Worm (Caenorhabditis elegans) whole organism, L4 larva: Measurements from ENCODE around the gene F36H5.17.

ENCODE experiments used
- F10B5.3 ChIP-seq: sonication (generic microtip); optimal IDR thresholded peaks from 2 replicates; lab custom pipeline; 2016; ENCODE audit warnings: mild to moderate bottlenecking, missing genetic modification characterization, missing compliant biosample characterization
- T20F7.1 ChIP-seq: fragments of 200-800 bp; sonication (Bioruptor generic); optimal IDR thresholded peaks from 2 replicates; lab custom pipeline; 2018; ENCODE audit warnings: mild to moderate bottlenecking, missing genetic modification characterization, missing compliant biosample characterization
- T26A8.4 ChIP-seq: fragments of 200-800 bp; sonication (Bioruptor generic); IDR thresholded peaks from 2 replicates; pipeline ENCODE4 v1.3.6; 2022; ENCODE audit warnings: missing genetic modification characterization, missing compliant biosample characterization
- Y48G9A.11 ChIP-seq: fragments of 200-800 bp; sonication (Bioruptor generic); IDR thresholded peaks from 2 replicates; pipeline ENCODE4 v1.3.6; 2022; ENCODE audit warnings: missing genetic modification reagents, missing genetic modification characterization, missing compliant biosample characterization
- Y75B8A.6 ChIP-seq: fragments of 200-800 bp; sonication (Bioruptor generic); IDR thresholded peaks from 2 replicates; pipeline ENCODE4 v1.3.6; 2022; ENCODE audit warnings: missing genetic modification reagents, missing genetic modification characterization, missing compliant biosample characterization
- aha-1 ChIP-seq: fragments of 150-350 bp; peaks from one replicate; lab custom pipeline; 2014; ENCODE audit warnings: missing biosample characterization, missing genetic modification characterization
- ama-1 ChIP-seq: fragments of 150-350 bp; optimal IDR thresholded peaks from 2 replicates; lab custom pipeline; 2014; ENCODE audit warnings: inconsistent platforms, mixed read lengths
- arid-1 ChIP-seq: fragments of 200-800 bp; sonication (Bioruptor generic); conservative IDR thresholded peaks from 2 replicates; pipeline ENCODE4 v1.3.6; 2022; ENCODE audit warnings: missing genetic modification reagents, missing genetic modification characterization, missing compliant biosample characterization
- ceh-20 ChIP-seq: fragments of 200-800 bp; sonication (Bioruptor generic); IDR thresholded peaks from 2 replicates; pipeline ENCODE4 v1.3.6; 2022; ENCODE audit warnings: missing genetic modification reagents, missing genetic modification characterization, missing compliant biosample characterization
- ceh-32 ChIP-seq: sonication (generic microtip); optimal IDR thresholded peaks from 2 replicates; lab custom pipeline; 2016; ENCODE audit warnings: mild to moderate bottlenecking, missing genetic modification characterization, missing compliant biosample characterization; ENCODE audit not compliant: poor library complexity
- ceh-62 ChIP-seq: sonication (generic microtip); optimal IDR thresholded peaks from 2 replicates; lab custom pipeline; 2017; ENCODE audit warnings: missing biosample characterization, missing genetic modification characterization
- ceh-82 ChIP-seq: sonication (generic microtip); optimal IDR thresholded peaks from 2 replicates; lab custom pipeline; 2017; ENCODE audit warnings: missing biosample characterization, missing genetic modification characterization
- cey-2 ChIP-seq: sonication (generic microtip); optimal IDR thresholded peaks from 3 replicates; lab custom pipeline; 2017; ENCODE audit warnings: missing genetic modification characterization, mild to moderate bottlenecking, missing compliant biosample characterization, antibody characterized with exemption, borderline replicate concordance; ENCODE audit not compliant: insufficient read depth
- daf-12 ChIP-seq: fragments of 150-350 bp; optimal IDR thresholded peaks from 2 replicates; lab custom pipeline; 2014; ENCODE audit warnings: missing biosample characterization, missing genetic modification reagents, missing genetic modification characterization
- dmd-8 ChIP-seq: fragments of 200-800 bp; sonication (Bioruptor generic); IDR thresholded peaks from 2 replicates; pipeline ENCODE4 v1.3.6; 2022; ENCODE audit warnings: missing genetic modification characterization, missing compliant biosample characterization
- dmd-9 ChIP-seq: fragments of 200-800 bp; sonication (Bioruptor generic); IDR thresholded peaks from 2 replicates; pipeline ENCODE4 v1.3.6; 2022; ENCODE audit warnings: missing genetic modification reagents, missing genetic modification characterization, missing compliant biosample characterization
- duxl-1 ChIP-seq: sonication (generic microtip); optimal IDR thresholded peaks from 2 replicates; lab custom pipeline; 2016; ENCODE audit warnings: mild to moderate bottlenecking, missing genetic modification characterization, moderate library complexity, missing compliant biosample characterization; ENCODE audit not compliant: poor library complexity
- dve-1 ChIP-seq: sonication (generic microtip); optimal IDR thresholded peaks from 2 replicates; lab custom pipeline; 2017; ENCODE audit warnings: antibody characterized with exemption, mild to moderate bottlenecking, missing genetic modification characterization, missing compliant biosample characterization; ENCODE audit not compliant: insufficient read depth
- fkh-10 ChIP-seq: fragments of 150-350 bp; optimal IDR thresholded peaks from 2 replicates; lab custom pipeline; 2014; ENCODE audit warnings: missing biosample characterization, missing genetic modification reagents, missing genetic modification characterization
- fos-1 ChIP-seq: fragments of 150-350 bp; optimal IDR thresholded peaks from 2 replicates; lab custom pipeline; 2014; ENCODE audit warnings: missing biosample characterization, missing genetic modification characterization
- gei-8 ChIP-seq: fragments of 200-800 bp; sonication (Bioruptor generic); optimal IDR thresholded peaks from 2 replicates; lab custom pipeline; 2018; ENCODE audit warnings: mild to moderate bottlenecking, missing genetic modification characterization, missing compliant biosample characterization
- hlh-30 ChIP-seq: sonication (generic microtip); optimal IDR thresholded peaks from 2 replicates; lab custom pipeline; 2017; ENCODE audit warnings: antibody characterized with exemption, mild to moderate bottlenecking, missing genetic modification characterization, missing compliant biosample characterization; ENCODE audit not compliant: insufficient read depth
- lim-7 ChIP-seq: fragments of 200-800 bp; sonication (Bioruptor generic); IDR thresholded peaks from 2 replicates; pipeline ENCODE4 v1.3.6; 2022; ENCODE audit warnings: missing genetic modification characterization, missing compliant biosample characterization
- lin-1 ChIP-seq: fragments of 200-800 bp; sonication (Bioruptor generic); IDR thresholded peaks from 2 replicates; pipeline ENCODE4 v1.3.6; 2022; ENCODE audit warnings: missing genetic modification reagents, missing genetic modification characterization, missing compliant biosample characterization
- lin-13 ChIP-seq: fragments of 150-350 bp; optimal IDR thresholded peaks from 2 replicates; lab custom pipeline; 2014; ENCODE audit warnings: missing biosample characterization, missing genetic modification reagents, missing genetic modification characterization
- lin-39 ChIP-seq: fragments of 150-350 bp; optimal IDR thresholded peaks from 2 replicates; lab custom pipeline; 2014; ENCODE audit warnings: missing biosample characterization, missing genetic modification reagents, missing genetic modification characterization
- madf-5 ChIP-seq, 2 experiments: fragments of 200-800 bp; sonication (Bioruptor generic); IDR thresholded peaks; 2 replicates each; pipeline ENCODE4 v1.3.6; 2022; ENCODE audit warnings: missing compliant biosample characterization in 2 of 2, missing genetic modification characterization in 2 of 2
- mdt-29 ChIP-seq: fragments of 200-800 bp; sonication (Bioruptor generic); IDR thresholded peaks from 2 replicates; pipeline ENCODE4 v1.3.6; 2022; ENCODE audit warnings: missing genetic modification reagents, missing genetic modification characterization, missing compliant biosample characterization
- mxl-3 ChIP-seq: fragments of 200-800 bp; sonication (Bioruptor generic); optimal IDR thresholded peaks from 2 replicates; lab custom pipeline; 2018; ENCODE audit warnings: mild to moderate bottlenecking, missing genetic modification characterization, missing compliant biosample characterization
- nhr-6 ChIP-seq: fragments of 150-350 bp; optimal IDR thresholded peaks from 2 replicates; lab custom pipeline; 2014; ENCODE audit warnings: missing biosample characterization, missing genetic modification characterization
- nhr-76 ChIP-seq: fragments of 150-350 bp; optimal IDR thresholded peaks from 2 replicates; lab custom pipeline; 2014; ENCODE audit warnings: missing biosample characterization, missing genetic modification characterization
- nhr-77 ChIP-seq: fragments of 150-350 bp; optimal IDR thresholded peaks from 2 replicates; lab custom pipeline; 2014; ENCODE audit warnings: missing biosample characterization, missing genetic modification characterization
- pqm-1 ChIP-seq: sonication (generic microtip); optimal IDR thresholded peaks from 2 replicates; lab custom pipeline; 2017; ENCODE audit warnings: missing biosample characterization, missing genetic modification characterization
- saeg-2 ChIP-seq: fragments of 200-800 bp; sonication (Bioruptor generic); IDR thresholded peaks from 2 replicates; pipeline ENCODE4 v1.3.6; 2022; ENCODE audit warnings: missing genetic modification reagents, missing genetic modification characterization, missing compliant biosample characterization
- sdz-12 ChIP-seq: fragments of 200-800 bp; sonication (Bioruptor generic); optimal IDR thresholded peaks from 2 replicates; lab custom pipeline; 2018; ENCODE audit warnings: mild to moderate bottlenecking, missing genetic modification characterization, missing compliant biosample characterization
- snpc-1.2 ChIP-seq: fragments of 200-800 bp; sonication (Bioruptor generic); IDR thresholded peaks from 2 replicates; pipeline ENCODE4 v1.3.6; 2022; ENCODE audit warnings: missing genetic modification reagents, missing genetic modification characterization, missing compliant biosample characterization
- spr-3 ChIP-seq: fragments of 200-800 bp; sonication (Bioruptor generic); optimal IDR thresholded peaks from 2 replicates; lab custom pipeline; 2018; ENCODE audit warnings: mild to moderate bottlenecking, missing genetic modification characterization, missing compliant biosample characterization
- tag-97 ChIP-seq: fragments of 200-800 bp; sonication (Bioruptor generic); IDR thresholded peaks from 2 replicates; pipeline ENCODE4 v1.3.6; 2022; ENCODE audit warnings: missing genetic modification characterization, missing compliant biosample characterization
- tra-1 ChIP-seq: fragments of 200-800 bp; sonication (Bioruptor generic); IDR thresholded peaks from 2 replicates; pipeline ENCODE4 v1.3.6; 2022; ENCODE audit warnings: missing genetic modification reagents, missing genetic modification characterization, missing compliant biosample characterization
- unc-62 ChIP-seq, 3 experiments: fragments of 150-350 bp in 1 of 3; sonication (generic microtip); optimal IDR thresholded peaks in 2 of 3; peaks in 1 of 3; 1 replicate in 1 of 3; 2 replicates in 2 of 3; lab custom pipeline; 2014 to 2017; ENCODE audit warnings: missing biosample characterization in 3 of 3, missing genetic modification characterization in 3 of 3, missing genetic modification reagents in 3 of 3, missing genotype in 1 of 3
- zfp-3 ChIP-seq: fragments of 200-800 bp; sonication (Bioruptor generic); conservative IDR thresholded peaks from 2 replicates; pipeline ENCODE4 v1.3.6; 2022; ENCODE audit warnings: missing genetic modification reagents, missing genetic modification characterization, missing compliant biosample characterization
- zip-2 ChIP-seq: fragments of 150-350 bp; optimal IDR thresholded peaks from 2 replicates; lab custom pipeline; 2014; ENCODE audit warnings: missing biosample characterization, missing genetic modification characterization
- ztf-11 ChIP-seq: fragments of 150-350 bp; optimal IDR thresholded peaks from 2 replicates; lab custom pipeline; 2014; ENCODE audit warnings: missing biosample characterization, missing genetic modification characterization
- ztf-7 ChIP-seq: fragments of 150-350 bp; optimal IDR thresholded peaks from 2 replicates; lab custom pipeline; 2014; ENCODE audit warnings: missing biosample characterization, missing genetic modification characterization

Gene F36H5.17

DNA sequence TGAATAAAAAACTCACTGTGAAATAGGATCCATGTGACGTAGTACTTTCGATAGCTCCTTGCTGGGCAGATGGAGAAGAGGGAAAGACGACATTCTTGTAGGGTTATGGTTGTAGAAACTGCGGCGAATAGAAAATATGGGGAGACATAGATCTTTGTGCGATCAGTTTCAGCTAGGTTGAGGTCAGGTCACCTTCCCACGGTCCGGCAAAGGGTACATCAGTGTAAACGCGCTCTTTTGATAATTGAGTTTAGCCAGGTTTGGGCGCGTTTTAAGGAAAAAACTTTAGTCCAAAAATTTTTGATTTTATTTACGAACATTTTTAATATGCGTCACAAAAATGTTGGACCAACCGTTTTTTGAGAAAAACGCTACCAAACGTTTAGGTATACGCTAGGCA is at the start of gene F36H5.17:
F36H5.17 (minus strand) TSS at position 101 of the 400 bp plus-strand sequence.
- no peak for TF ChIP-seq lim-7 (GFP tag; lab: Robert Waterston, UW)
- no peak for TF ChIP-seq sdz-12 (GFP tag; lab: Kevin White, UChicago)
- TF ChIP-seq nhr-6 (tag; lab: Kevin White, UChicago), result no peak
- TF ChIP-seq ceh-20 (GFP tag; lab: Robert Waterston, UW), result no peak
- TF ChIP-seq saeg-2 (GFP tag; lab: Robert Waterston, UW), result no peak
- TF ChIP-seq ceh-82 (tag; lab: Kevin White, UChicago), result no peak
- no peak for TF ChIP-seq lin-1 (GFP tag; lab: Robert Waterston, UW)
- TF ChIP-seq hlh-30 (tag; lab: Kevin White, UChicago), result no peak
- TF ChIP-seq mdt-29 (GFP tag; lab: Robert Waterston, UW), result no peak
- TF ChIP-seq F10B5.3 (tag; lab: Kevin White, UChicago), result no peak
- TF ChIP-seq dmd-9 (GFP tag; lab: Robert Waterston, UW), result no peak
- no peak for TF ChIP-seq T26A8.4 (GFP tag; lab: Robert Waterston, UW)
- no peak for TF ChIP-seq fkh-10 (GFP tag; lab: Kevin White, UChicago)
- TF ChIP-seq lin-13 (GFP tag; lab: Kevin White, UChicago), result no peak
- no peak for TF ChIP-seq zip-2 (tag; lab: Kevin White, UChicago)
- TF ChIP-seq arid-1 (GFP tag; lab: Robert Waterston, UW), result no peak
- no peak for TF ChIP-seq ama-1

DNA sequence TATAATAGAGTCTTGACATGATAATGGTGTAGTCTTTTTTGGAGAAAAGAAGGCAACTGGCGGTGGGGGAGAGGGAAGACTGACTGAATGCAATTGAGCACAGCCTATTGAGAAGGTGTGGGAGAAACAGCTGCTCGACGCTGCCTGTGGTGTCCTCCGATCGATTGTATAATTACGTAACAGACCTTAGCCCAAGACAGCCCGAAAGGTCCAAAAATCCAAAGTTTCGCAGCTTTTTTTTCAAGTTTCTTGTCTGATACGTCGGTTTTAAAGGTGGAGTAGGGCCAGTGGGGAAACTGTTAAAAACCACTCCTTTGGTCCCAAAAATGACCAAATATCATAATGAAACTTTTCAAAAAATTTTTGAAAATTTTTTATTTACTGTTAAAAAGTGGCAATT is 32.1 kb upstream of the F36H5.17 start, which contains the start of the genes C08F1.6 and fbxb-13:
C08F1.6 (minus strand) TSS at position 101 of the 400 bp plus-strand sequence.
fbxb-13 (plus strand) TSS at position 191 of the 400 bp plus-strand sequence.
- TF ChIP-seq lin-39 (tag; lab: Kevin White, UChicago) (no peak), lin-1 (GFP tag; lab: Robert Waterston, UW) (no peak), ztf-7 (tag; lab: Kevin White, UChicago) (no peak), mxl-3 (GFP tag; lab: Kevin White, UChicago) (no peak), gei-8 (no peak), unc-62 (GFP tag; optimal IDR thresholded peaks at IDR 0.05 in 1 of 2; lab: Kevin White, UChicago) (no peak), unc-62 (tag; optimal IDR thresholded peaks at IDR 0.05; lab: Kevin White, UChicago) (no peak), tra-1 (GFP tag; lab: Robert Waterston, UW) (no peak), ztf-11 (tag; lab: Kevin White, UChicago) (no peak), madf-5 (GFP tag; IDR thresholded peaks at IDR 0.05; lab: Robert Waterston, UW) (no peak), Y48G9A.11 (no peak), cey-2 (tag; lab: Kevin White, UChicago) (no peak), pqm-1 (tag; lab: Kevin White, UChicago) (no peak), zfp-3 (GFP tag; lab: Robert Waterston, UW) (no peak), dve-1 (tag; lab: Kevin White, UChicago) (no peak), fos-1 (tag; lab: Kevin White, UChicago) (no peak), ceh-32 (tag; lab: Kevin White, UChicago) (no peak), nhr-76 (tag; lab: Kevin White, UChicago) (no peak), nhr-77 (tag; lab: Kevin White, UChicago) (no peak)
- TF ChIP-seq, all 104 proteins: peak for 0

DNA sequence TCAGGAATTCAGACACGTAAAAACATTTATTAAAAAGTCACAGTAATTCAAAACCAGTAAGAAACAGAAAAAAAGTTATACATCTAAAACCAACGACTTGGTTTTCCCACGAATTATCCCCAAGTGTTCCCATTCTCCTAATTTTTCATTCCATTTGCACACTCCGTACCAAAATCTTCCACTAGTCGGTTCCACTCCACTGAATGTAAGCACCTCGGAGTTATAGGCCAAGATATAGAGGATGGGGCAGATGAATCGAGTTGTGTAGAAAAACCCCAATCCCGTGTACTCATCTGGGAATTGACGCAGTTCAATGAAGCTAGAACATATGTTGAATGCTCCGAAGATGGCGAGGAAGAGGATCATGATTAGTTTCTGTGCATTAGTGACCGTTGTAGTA is 31.2 kb upstream of the F36H5.17 start:
- no peak for TF ChIP-seq spr-3 (GFP tag; lab: Kevin White, UChicago)
- peak in 1 of 2 experiments; percentile 97 for TF ChIP-seq unc-62 (GFP tag; optimal IDR thresholded peaks at IDR 0.05 in 1 of 2; lab: Kevin White, UChicago)
- TF ChIP-seq unc-62 (tag; optimal IDR thresholded peaks at IDR 0.05; lab: Kevin White, UChicago), result no peak

ce11 chrII:1786209-1786608 is 30.2 kb upstream of the F36H5.17 start, which contains the start of gene C08F1.10:
TSS of gene C08F1.10 (minus strand) at chrII:1786309.
- TF ChIP-seq tag-97 (no peak), ceh-62 (no peak), fkh-10 (GFP tag; lab: Kevin White, UChicago) (no peak), tra-1 (GFP tag; lab: Robert Waterston, UW) (no peak), Y75B8A.6 (no peak), ceh-32 (tag; lab: Kevin White, UChicago) (no peak), T20F7.1 (no peak), daf-12 (tag; lab: Kevin White, UChicago) (no peak), aha-1 (no peak), snpc-1.2 (no peak), sdz-12 (GFP tag; lab: Kevin White, UChicago) (no peak), duxl-1 (tag; lab: Kevin White, UChicago) (no peak), ceh-82 (tag; lab: Kevin White, UChicago) (no peak), dmd-8 (GFP tag; lab: Robert Waterston, UW) (no peak), saeg-2 (GFP tag; lab: Robert Waterston, UW) (no peak), hlh-30 (tag; lab: Kevin White, UChicago) (no peak)
